Fruit fly (Drosophila melanogaster): ENCODE data around the gene pst.

Gene pst

DNA sequence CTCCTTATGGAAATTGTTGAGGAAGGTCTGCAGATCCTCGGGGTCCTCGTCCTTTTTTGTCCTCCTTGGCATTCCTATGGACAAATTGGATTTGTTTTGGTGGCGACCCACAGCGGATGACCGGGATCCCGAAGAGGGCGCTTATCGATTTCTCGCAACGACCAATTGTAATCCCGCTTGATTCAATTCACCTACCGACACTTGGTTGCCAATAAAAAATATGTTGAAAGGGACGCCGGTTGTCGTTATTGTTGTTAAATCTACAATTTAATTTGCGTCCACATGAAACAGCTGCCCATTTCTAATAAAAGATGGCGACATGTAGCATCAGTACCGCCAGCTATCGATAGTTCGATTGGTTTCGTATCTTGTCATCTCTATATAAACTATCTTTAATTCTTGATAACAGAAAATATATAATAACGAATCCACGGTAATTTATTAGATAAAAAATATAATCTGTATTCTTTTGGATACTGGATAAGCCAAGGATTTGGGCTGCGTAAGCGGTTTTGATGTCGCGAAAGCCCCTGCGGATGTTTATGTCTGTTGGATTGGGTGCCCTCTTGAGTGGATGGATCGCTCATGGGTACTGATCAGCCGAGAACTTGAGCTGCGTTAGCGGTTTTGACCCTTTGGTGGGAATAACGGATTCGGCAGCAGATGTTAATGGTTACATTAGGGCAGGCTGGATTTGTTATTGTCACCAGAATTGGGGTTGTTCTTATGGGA lies 3.5 kb downstream of the pst start, which contains the start of gene CTCF (continued):
- TF ChIP-seq p53 (GFP tag; optimal IDR thresholded peaks at IDR 0.05) = no peak
- TF ChIP-seq Awh (GFP tag; IDR thresholded peaks at IDR 0.05) = peak; percentile 62; the same call in 1 of the 2 replicates
- no peak for TF ChIP-seq stc (GFP tag; IDR thresholded peaks at IDR 0.05)
- no peak for TF ChIP-seq Eip74EF (GFP tag; optimal IDR thresholded peaks at IDR 0.05)
- TF ChIP-seq Oaz (GFP tag; IDR thresholded peaks at IDR 0.05) = no peak
- TF ChIP-seq CTCF (GFP tag; optimal IDR thresholded peaks at IDR 0.05) = peak; percentile 100
- no peak for TF ChIP-seq aop (GFP tag; IDR thresholded peaks at IDR 0.05)
- TF ChIP-seq CG10462 (GFP tag; optimal IDR thresholded peaks at IDR 0.05) = no peak
- peak; percentile 67; the same call in 2 of the 3 replicates for TF ChIP-seq dysf (GFP tag; IDR thresholded peaks at IDR 0.05)
- TF ChIP-seq Nf-YB (GFP tag; optimal IDR thresholded peaks at IDR 0.05) = no peak
- TF ChIP-seq hth (optimal IDR thresholded peaks at IDR 0.05) = no peak
- peak; percentile 35 for TF ChIP-seq gcm (GFP tag; optimal IDR thresholded peaks at IDR 0.05)
- TF ChIP-seq tll (GFP tag; optimal IDR thresholded peaks at IDR 0.05) = no peak
- peak; percentile 57 for TF ChIP-seq Xbp1 (GFP tag; optimal IDR thresholded peaks at IDR 0.05)
- TF ChIP-seq zfh2 (GFP tag; optimal IDR thresholded peaks at IDR 0.05) = no peak
- no peak for TF ChIP-seq usp (GFP tag; optimal IDR thresholded peaks at IDR 0.05)
- no peak for TF ChIP-seq CG32767 (GFP tag; IDR thresholded peaks at IDR 0.05)
- no peak for TF ChIP-seq ac (GFP tag; optimal IDR thresholded peaks at IDR 0.05)
- TF ChIP-seq CG9727 (GFP tag; optimal IDR thresholded peaks at IDR 0.05) = peak; percentile 55
- no peak for TF ChIP-seq HLHmδ (GFP tag; optimal IDR thresholded peaks at IDR 0.05)
- TF ChIP-seq CG6791 (GFP tag; IDR thresholded peaks at IDR 0.05; ENCODE audit: partially characterized antibody) = peak; percentile 68; the same call in 1 of the 3 replicates
- TF ChIP-seq repo (GFP tag; optimal IDR thresholded peaks at IDR 0.05) = peak; percentile 21
- peak; percentile 56; the same call in 2 of the 3 replicates for TF ChIP-seq row (GFP tag; IDR thresholded peaks at IDR 0.05)
- no peak for TF ChIP-seq CG16815 (GFP tag; optimal IDR thresholded peaks at IDR 0.05)
- TF ChIP-seq Dfd (GFP tag; optimal IDR thresholded peaks at IDR 0.05) = no peak
- no peak for TF ChIP-seq org-1 (GFP tag; optimal IDR thresholded peaks at IDR 0.05)
- peak; percentile 77 for TF ChIP-seq CG12659 (GFP tag; optimal IDR thresholded peaks at IDR 0.05)
- TF ChIP-seq prd (optimal IDR thresholded peaks at IDR 0.05) = no peak
- peak; percentile 80 for TF ChIP-seq prd (GFP tag; IDR thresholded peaks at IDR 0.05)
- no peak for TF ChIP-seq Rx (GFP tag; IDR thresholded peaks at IDR 0.05)
- no peak for TF ChIP-seq CG10543 (GFP tag; optimal IDR thresholded peaks at IDR 0.05)
- TF ChIP-seq CG7372 (GFP tag; IDR thresholded peaks at IDR 0.05) = no peak
- peak; percentile 46 for TF ChIP-seq lilli (GFP tag; optimal IDR thresholded peaks at IDR 0.05)
- no peak for TF ChIP-seq H2.0 (GFP tag; IDR thresholded peaks at IDR 0.05)
- TF ChIP-seq HLH3B (GFP tag; IDR thresholded peaks at IDR 0.05) = peak; percentile 51
- peak; percentile 80 for TF ChIP-seq MBD-R2 (GFP tag; IDR thresholded peaks at IDR 0.05)
- peak; percentile 55; the same call in 2 of the 3 replicates for TF ChIP-seq croc (GFP tag; conservative IDR thresholded peaks at IDR 0.05)
- no peak for TF ChIP-seq CG3163 (GFP tag; optimal IDR thresholded peaks at IDR 0.05)
- TF ChIP-seq zfh1 (GFP tag; IDR thresholded peaks at IDR 0.05) = 0 out of 3 replicates have a peak, but pooled peaks have one; percentile 32
- TF ChIP-seq CG17359 (tag; optimal IDR thresholded peaks at IDR 0.05) = peak; percentile 34
- TF ChIP-seq CG4617 (GFP tag; optimal IDR thresholded peaks at IDR 0.05; ENCODE audit: borderline replicate concordance) = peak; percentile 94
- peak; percentile 41; the same call in 1 of the 3 replicates for TF ChIP-seq H15 (GFP tag; IDR thresholded peaks at IDR 0.05)
- peak; percentile 88 for TF ChIP-seq unc-4 (GFP tag; IDR thresholded peaks at IDR 0.05; ENCODE audit: partially characterized antibody)
- TF ChIP-seq CG7839 (tag; optimal IDR thresholded peaks at IDR 0.05) = peak; percentile 53
- no peak for TF ChIP-seq Ravus (GFP tag; IDR thresholded peaks at IDR 0.05)
- TF ChIP-seq lbe (GFP tag; optimal IDR thresholded peaks at IDR 0.05) = peak; percentile 38
- no peak for TF ChIP-seq CG7786 (GFP tag; optimal IDR thresholded peaks at IDR 0.05)
- TF ChIP-seq corto (GFP tag; optimal IDR thresholded peaks at IDR 0.05) = no peak
- no peak for TF ChIP-seq gem (tag; optimal IDR thresholded peaks at IDR 0.05)
- peak; percentile 3 for TF ChIP-seq CG11398 (GFP tag; optimal IDR thresholded peaks at IDR 0.05)
- no peak for TF ChIP-seq ATbp (GFP tag; optimal IDR thresholded peaks at IDR 0.05)

Measured in whole organism, embryonic.